Worm (Caenorhabditis elegans): Measurements from ENCODE around the gene F38E1.3.

The F38E1.3 gene

ce11 chrV:8389307-8389706 is 13.4 kb downstream of the F38E1.3 start:
- no peak for TF ChIP-seq gmeb-2 (tag; optimal IDR thresholded peaks at IDR 0.05)
- no peak for TF ChIP-seq Y22D7AL.16 (tag; optimal IDR thresholded peaks at IDR 0.05)
- no peak for TF ChIP-seq ceh-30 (tag; optimal IDR thresholded peaks at IDR 0.05)
- TF ChIP-seq pax-1 (tag; optimal IDR thresholded peaks at IDR 0.05): no peak

ce11 chrV:8394357-8394850 is 18.5 kb downstream of the F38E1.3 start, which contains the start of the genes pho-6 and F52E1.3:
TSS of gene pho-6 (minus strand) at chrV:8394457.
TSS of gene F52E1.3 (plus strand) at chrV:8394800.
- no peak for TF ChIP-seq Y22D7AL.16 (tag; optimal IDR thresholded peaks at IDR 0.05)

ce11 chrV:8400808-8401207 is 24.9 kb downstream of the F38E1.3 start:
- TF ChIP-seq odd-2 (tag; optimal IDR thresholded peaks at IDR 0.05) (no peak), ceh-48 (tag; optimal IDR thresholded peaks at IDR 0.05) (no peak), unc-42 (tag; optimal IDR thresholded peaks at IDR 0.05) (no peak), hlh-13 (GFP tag; optimal IDR thresholded peaks at IDR 0.05) (no peak), pat-9 (tag; optimal IDR thresholded peaks at IDR 0.05) (no peak), sdc-2 (tag; optimal IDR thresholded peaks at IDR 0.05) (no peak), fax-1 (tag; optimal IDR thresholded peaks at IDR 0.05) (no peak), pha-2 (tag; optimal IDR thresholded peaks at IDR 0.05) (no peak), ceh-24 (tag; optimal IDR thresholded peaks at IDR 0.05) (no peak), pha-4 (tag; optimal IDR thresholded peaks at IDR 0.05) (no peak), ceh-34 (tag; optimal IDR thresholded peaks at IDR 0.05) (no peak), K02D7.2 (tag; optimal IDR thresholded peaks at IDR 0.05) (no peak), fkh-10 (GFP tag; optimal IDR thresholded peaks at IDR 0.05) (no peak)

ce11 chrV:8401267-8401666 is 25.3 kb downstream of the F38E1.3 start:
- TF ChIP-seq fkh-6 (tag; optimal IDR thresholded peaks at IDR 0.05) (no peak), ref-2 (tag; optimal IDR thresholded peaks at IDR 0.05) (no peak), rnt-1 (tag; optimal IDR thresholded peaks at IDR 0.05) (no peak), unc-42 (tag; optimal IDR thresholded peaks at IDR 0.05) (no peak), ahr-1 (tag; optimal IDR thresholded peaks at IDR 0.05) (no peak), elt-4 (tag; optimal IDR thresholded peaks at IDR 0.05) (no peak), ceh-14 (tag; optimal IDR thresholded peaks at IDR 0.05) (no peak), hlh-8 (tag; optimal IDR thresholded peaks at IDR 0.05) (no peak), pha-2 (tag; optimal IDR thresholded peaks at IDR 0.05) (no peak)

ce11 chrV:8402392-8402791 is 26.4 kb downstream of the F38E1.3 start, which contains the start of gene F52E1.9:
TSS of gene F52E1.9 (minus strand) at chrV:8402669.
- TF ChIP-seq ceh-30 (tag; optimal IDR thresholded peaks at IDR 0.05) (no peak), ceh-24 (tag; optimal IDR thresholded peaks at IDR 0.05) (no peak), fax-1 (tag; optimal IDR thresholded peaks at IDR 0.05) (no peak), K02D7.2 (tag; optimal IDR thresholded peaks at IDR 0.05) (no peak), tbx-2 (tag; optimal IDR thresholded peaks at IDR 0.05) (no peak)

- TF ChIP-seq sox-2 (GFP tag; IDR thresholded peaks at IDR 0.05): no peak
- TF ChIP-seq tbx-7 (tag; optimal IDR thresholded peaks at IDR 0.05): no peak
- TF ChIP-seq ceh-2 (tag; optimal IDR thresholded peaks at IDR 0.05): no peak
- no peak for TF ChIP-seq nhr-11 (tag; optimal IDR thresholded peaks at IDR 0.05)
- TF ChIP-seq ama-1 (optimal IDR thresholded peaks at IDR 0.05): no peak
- TF ChIP-seq pax-1 (tag; optimal IDR thresholded peaks at IDR 0.05): no peak
- no peak for TF ChIP-seq T23F11.4 (GFP tag; optimal IDR thresholded peaks at IDR 0.05)
- no peak for TF ChIP-seq odd-2 (tag; optimal IDR thresholded peaks at IDR 0.05)
- TF ChIP-seq ztf-16 (tag; optimal IDR thresholded peaks at IDR 0.05): no peak
- TF ChIP-seq unc-42 (tag; optimal IDR thresholded peaks at IDR 0.05): no peak
- no peak for TF ChIP-seq lim-6 (tag; optimal IDR thresholded peaks at IDR 0.05)
- TF ChIP-seq ceh-6 (GFP tag; optimal IDR thresholded peaks at IDR 0.05): no peak
These were observed 27.2 kb downstream of the F38E1.3 start for ce11 chrV:8403152-8403551.
